Fruit fly (Drosophila melanogaster) whole organism, prepupa: ENCODE data around the gene EAChm.
A peak's percentile ranks its signal among the peaks of the same experiment; 100 is the strongest.

Experiments
- CG10631 ChIP-seq: fragments of 200-800 bp; sonication (Bioruptor generic); optimal IDR thresholded peaks from 2 replicates; lab custom pipeline; 2016; ENCODE audit warnings: missing biosample characterization, missing genetic modification characterization
- CG15336 ChIP-seq: fragments of 200-800 bp; sonication (Bioruptor generic); IDR thresholded peaks from 2 replicates; pipeline ENCODE4 v1.3.6; 2022; ENCODE audit warnings: missing biosample characterization, missing genetic modification characterization
- CG16779 ChIP-seq: fragments of 200-800 bp; sonication (Bioruptor generic); optimal IDR thresholded peaks from 3 replicates; lab custom pipeline; 2017; ENCODE audit warnings: missing biosample characterization, mild to moderate bottlenecking, missing genetic modification characterization
- CG3032 ChIP-seq: fragments of 200-800 bp; optimal IDR thresholded peaks from 2 replicates; lab custom pipeline; 2019; ENCODE audit warnings: missing biosample characterization, mild to moderate bottlenecking, missing genetic modification characterization, moderate library complexity
- CG31627 ChIP-seq: fragments of 200-800 bp; sonication (Bioruptor generic); optimal IDR thresholded peaks from 3 replicates; lab custom pipeline; 2016; ENCODE audit warnings: missing biosample characterization, missing genetic modification characterization
- CG32006 ChIP-seq: fragments of 200-800 bp; sonication (Bioruptor generic); optimal IDR thresholded peaks from 3 replicates; lab custom pipeline; 2017; ENCODE audit warnings: missing biosample characterization, mild to moderate bottlenecking, missing genetic modification characterization
- CG3919 ChIP-seq: fragments of 200-800 bp; sonication (Bioruptor generic); optimal IDR thresholded peaks from 3 replicates; lab custom pipeline; 2016; ENCODE audit warnings: missing biosample characterization, missing genetic modification characterization
- CG6163 ChIP-seq: fragments of 200-800 bp; sonication (Bioruptor generic); IDR thresholded peaks from 3 replicates; pipeline ENCODE4 v1.3.6; 2022; ENCODE audit warnings: missing biosample characterization, missing genetic modification characterization
- CG6808 ChIP-seq: fragments of 200-800 bp; sonication (Bioruptor generic); optimal IDR thresholded peaks from 3 replicates; lab custom pipeline; 2017; ENCODE audit warnings: missing biosample characterization, missing genetic modification characterization, mild to moderate bottlenecking, moderate library complexity, missing genetic modification reagents
- CG8319 ChIP-seq: fragments of 200-800 bp; sonication (Bioruptor generic); optimal IDR thresholded peaks from 3 replicates; lab custom pipeline; 2016; ENCODE audit warnings: missing biosample characterization, missing genetic modification characterization
- CG8632 ChIP-seq: fragments of 200-800 bp; sonication (Bioruptor generic); optimal IDR thresholded peaks from 3 replicates; lab custom pipeline; 2016; ENCODE audit warnings: missing biosample characterization, missing genetic modification characterization
- CG9139 ChIP-seq: fragments of 200-800 bp; sonication (Bioruptor generic); optimal IDR thresholded peaks from 3 replicates; lab custom pipeline; 2017; ENCODE audit warnings: missing biosample characterization, mild to moderate bottlenecking, missing genetic modification characterization
- Eip75B ChIP-seq: fragments of 200-800 bp; sonication (Bioruptor generic); optimal IDR thresholded peaks from 3 replicates; lab custom pipeline; 2016; ENCODE audit warnings: missing biosample characterization, missing genetic modification characterization
- Eip78C ChIP-seq: fragments of 200-800 bp; sonication (Bioruptor generic); peaks from one replicate; lab custom pipeline; 2016; ENCODE audit warnings: missing biosample characterization, missing genetic modification characterization
- Eip93F ChIP-seq: fragments of 200-800 bp; sonication (Bioruptor generic); optimal IDR thresholded peaks from 2 replicates; lab custom pipeline; 2016; ENCODE audit warnings: missing biosample characterization, mild to moderate bottlenecking, missing genetic modification characterization
- Ets96B ChIP-seq: fragments of 200-800 bp; optimal IDR thresholded peaks from 2 replicates; lab custom pipeline; 2019; ENCODE audit warnings: missing biosample characterization, mild to moderate bottlenecking, missing genetic modification characterization, moderate library complexity
- Hr38 ChIP-seq: sonication (Bioruptor generic); optimal IDR thresholded peaks from 2 replicates; lab custom pipeline; 2016; ENCODE audit warnings: missing biosample characterization, missing genetic modification characterization
- Hr4 ChIP-seq: fragments of 200-800 bp; sonication (Bioruptor generic); optimal IDR thresholded peaks from 3 replicates; lab custom pipeline; 2016; ENCODE audit warnings: missing biosample characterization, missing genetic modification characterization
- Met ChIP-seq: fragments of 200-800 bp; sonication (Bioruptor generic); optimal IDR thresholded peaks from 3 replicates; lab custom pipeline; 2016; ENCODE audit warnings: missing biosample characterization, missing genetic modification characterization
- OdsH ChIP-seq: fragments of 200-800 bp; sonication (Bioruptor generic); optimal IDR thresholded peaks from 3 replicates; lab custom pipeline; 2016; ENCODE audit warnings: missing biosample characterization, missing genetic modification characterization
- Smox ChIP-seq: fragments of 200-800 bp; sonication (Bioruptor generic); optimal IDR thresholded peaks from 3 replicates; lab custom pipeline; 2016; ENCODE audit warnings: missing biosample characterization, missing genetic modification characterization
- Sox102F ChIP-seq: fragments of 200-800 bp; sonication (Bioruptor generic); optimal IDR thresholded peaks from 2 replicates; lab custom pipeline; 2016; ENCODE audit warnings: missing biosample characterization, mild to moderate bottlenecking, missing genetic modification characterization
- Sox14 ChIP-seq: fragments of 200-800 bp; sonication (Bioruptor generic); optimal IDR thresholded peaks from 3 replicates; lab custom pipeline; 2016; ENCODE audit warnings: missing biosample characterization, missing genetic modification characterization
- Sox15 ChIP-seq: fragments of 200-800 bp; sonication (Bioruptor generic); optimal IDR thresholded peaks from 3 replicates; lab custom pipeline; 2016; ENCODE audit warnings: missing biosample characterization, missing genetic modification characterization
- acj6 ChIP-seq: fragments of 200-800 bp; sonication (Bioruptor generic); optimal IDR thresholded peaks from 3 replicates; lab custom pipeline; 2016; ENCODE audit warnings: missing biosample characterization, missing genetic modification characterization
- eg ChIP-seq: fragments of 200-800 bp; sonication (Bioruptor generic); IDR thresholded peaks from 3 replicates; pipeline ENCODE4 v1.3.6; 2022; ENCODE audit warnings: missing biosample characterization, missing genetic modification characterization
- esn ChIP-seq: fragments of 200-800 bp; sonication (Bioruptor generic); optimal IDR thresholded peaks from 2 replicates; lab custom pipeline; 2016; ENCODE audit warnings: missing biosample characterization, mild to moderate bottlenecking, missing genetic modification characterization, moderate library complexity
- fd85E ChIP-seq: fragments of 200-800 bp; sonication (Bioruptor generic); optimal IDR thresholded peaks from 3 replicates; lab custom pipeline; 2016; ENCODE audit warnings: missing biosample characterization, missing genetic modification characterization
- fkh ChIP-seq: fragments of 200-800 bp; sonication (Bioruptor generic); optimal IDR thresholded peaks from 3 replicates; lab custom pipeline; 2017; ENCODE audit warnings: missing biosample characterization, mild to moderate bottlenecking, missing genetic modification characterization, moderate library complexity
- lz ChIP-seq: fragments of 200-800 bp; sonication (Bioruptor generic); optimal IDR thresholded peaks from 3 replicates; lab custom pipeline; 2016; ENCODE audit warnings: missing biosample characterization, missing genetic modification characterization
- salr ChIP-seq, 2 experiments: fragments of 200-800 bp; sonication (Bioruptor generic); optimal IDR thresholded peaks; 3 replicates each; lab custom pipeline; 2016 to 2018; ENCODE audit warnings: missing biosample characterization in 2 of 2, missing genetic modification characterization in 2 of 2, mild to moderate bottlenecking in 1 of 2
- ss ChIP-seq, 2 experiments: fragments of 200-800 bp; sonication (Bioruptor generic); optimal IDR thresholded peaks; 2 replicates in 1 of 2; 3 replicates in 1 of 2; lab custom pipeline; 2017 to 2018; ENCODE audit warnings: mild to moderate bottlenecking in 2 of 2, missing biosample characterization in 2 of 2, missing genetic modification characterization in 2 of 2, moderate library complexity in 1 of 2
- svp ChIP-seq: fragments of 200-800 bp; sonication (Bioruptor generic); peaks from one replicate; lab custom pipeline; 2016; ENCODE audit warnings: missing biosample characterization, missing genetic modification characterization

EAChm gene

dm6 chr3L:15031773-15032172 lies 22.8 kb upstream of the EAChm start:
- TF ChIP-seq CG3919 (GFP tag; lab: Kevin White, UChicago) = no peak
- no peak for TF ChIP-seq CG8632 (GFP tag; lab: Kevin White, UChicago)
- peak; percentile 8 for TF ChIP-seq svp (GFP tag; lab: Kevin White, UChicago)

dm6 chr3L:15034061-15034713 lies 20.4 kb upstream of the EAChm start:
- peak; percentile 6 for TF ChIP-seq CG10631
- no peak for TF ChIP-seq Ets96B
- TF ChIP-seq CG32006 (GFP tag; lab: Kevin White, UChicago) = peak; percentile 12
- TF ChIP-seq Eip78C (GFP tag; lab: Kevin White, UChicago) = peak; percentile 62
- peak; percentile 23 for TF ChIP-seq svp (GFP tag; lab: Kevin White, UChicago)
- no peak for TF ChIP-seq fkh (GFP tag; lab: Kevin White, UChicago)
- peak; percentile 8 for TF ChIP-seq OdsH (GFP tag; lab: Kevin White, UChicago)
- TF ChIP-seq CG3032 (tag; lab: Kevin White, UChicago) = peak; percentile 25
- TF ChIP-seq, all 60 proteins: peak for 6

DNA sequence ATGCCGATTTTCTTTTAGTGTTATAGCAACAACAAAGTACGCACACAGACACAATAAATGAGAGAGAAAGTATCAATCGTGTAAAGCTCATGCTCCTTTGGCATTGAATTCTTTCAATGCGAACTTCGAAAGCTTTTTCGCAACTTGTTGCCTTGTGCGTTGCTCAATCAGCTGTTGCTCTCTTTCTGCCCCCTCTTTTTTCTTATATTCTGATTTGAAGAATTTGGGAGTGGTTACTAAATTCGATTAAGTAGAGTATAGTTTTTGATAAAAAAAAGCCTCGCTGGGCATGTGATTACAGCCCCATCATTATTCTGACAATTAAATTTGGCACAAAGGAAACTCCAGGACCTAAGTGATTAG lies 19.9 kb upstream of the EAChm start:
- TF ChIP-seq Eip78C (GFP tag; lab: Kevin White, UChicago) (peak; percentile 26), CG8319 (GFP tag; lab: Kevin White, UChicago) (no peak)
- TF ChIP-seq, all 60 proteins: peak for 1

- TF ChIP-seq Sox102F (GFP tag; lab: Kevin White, UChicago) = no peak
- TF ChIP-seq Hr38 (GFP tag; lab: Kevin White, UChicago) = no peak
- TF ChIP-seq Smox (GFP tag; lab: Kevin White, UChicago) = peak; percentile 6
- TF ChIP-seq svp (GFP tag; lab: Kevin White, UChicago) = peak; percentile 20
- no peak for TF ChIP-seq CG9139 (GFP tag; lab: Kevin White, UChicago)
- TF ChIP-seq CG3032 (tag; lab: Kevin White, UChicago) = peak; percentile 16
- TF ChIP-seq CG3919 (GFP tag; lab: Kevin White, UChicago) = peak; percentile 16
- TF ChIP-seq Sox14 (GFP tag; lab: Kevin White, UChicago) = no peak
- no peak for TF ChIP-seq fd85E (GFP tag; lab: Kevin White, UChicago)
- peak; percentile 23 for TF ChIP-seq OdsH (GFP tag; lab: Kevin White, UChicago)
- TF ChIP-seq acj6 = peak; percentile 6
- TF ChIP-seq CG15336 (GFP tag; lab: Robert Waterston, UW) = no peak
- peak; percentile 2 for TF ChIP-seq Hr4 (GFP tag; lab: Kevin White, UChicago)
- peak; percentile 6 for TF ChIP-seq Met (GFP tag; lab: Kevin White, UChicago)
- peak; percentile 67 for TF ChIP-seq Eip78C (GFP tag; lab: Kevin White, UChicago)
- TF ChIP-seq CG16779 (tag; lab: Kevin White, UChicago) = no peak
- TF ChIP-seq Eip93F (GFP tag; lab: Kevin White, UChicago) = no peak
- peak; percentile 2 for TF ChIP-seq CG31627 (GFP tag; lab: Kevin White, UChicago)
These were observed 19.0 kb upstream of the EAChm start for dm6 chr3L:15035585-15035984.

DNA sequence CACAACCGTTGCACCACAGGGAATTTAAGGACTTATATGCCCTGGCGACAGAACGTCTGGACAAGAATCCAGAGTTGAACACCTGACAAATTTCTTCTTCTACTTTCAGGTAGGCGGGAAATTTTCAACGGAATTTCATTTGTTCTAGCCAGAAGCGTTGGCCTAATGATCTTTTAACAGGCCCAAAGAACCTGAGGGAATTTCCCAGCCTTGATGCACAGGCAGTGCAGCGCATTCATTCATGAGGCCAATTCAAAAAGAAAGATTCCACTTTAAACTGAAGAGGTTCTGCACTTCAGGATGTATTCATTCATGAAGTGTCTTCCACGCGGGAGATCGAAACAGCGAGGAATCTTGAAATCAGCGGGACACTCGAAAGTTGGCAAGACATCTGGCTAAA lies 15.1 kb upstream of the EAChm start:
- TF ChIP-seq ss (GFP tag; optimal IDR thresholded peaks at IDR 0.05; lab: Kevin White, UChicago) = no peak
- no peak for TF ChIP-seq lz (GFP tag; lab: Kevin White, UChicago)
- no peak for TF ChIP-seq Sox14 (GFP tag; lab: Kevin White, UChicago)
- TF ChIP-seq Hr38 (GFP tag; lab: Kevin White, UChicago) = no peak
- no peak for TF ChIP-seq OdsH (GFP tag; lab: Kevin White, UChicago)
- no peak for TF ChIP-seq eg (GFP tag; lab: Robert Waterston, UW)
- TF ChIP-seq CG6163 (GFP tag; lab: Robert Waterston, UW) = no peak
- no peak for TF ChIP-seq salr (GFP tag; optimal IDR thresholded peaks at IDR 0.05; lab: Kevin White, UChicago)
- no peak for TF ChIP-seq Hr4 (GFP tag; lab: Kevin White, UChicago)
- TF ChIP-seq esn = no peak
- TF ChIP-seq CG8319 (GFP tag; lab: Kevin White, UChicago) = no peak
- no peak for TF ChIP-seq CG6808 (GFP tag; lab: Kevin White, UChicago)
- no peak for TF ChIP-seq Eip75B (GFP tag; lab: Kevin White, UChicago)
- no peak for TF ChIP-seq CG32006 (GFP tag; lab: Kevin White, UChicago)
- TF ChIP-seq Sox15 (GFP tag; lab: Kevin White, UChicago) = no peak
- no peak for TF ChIP-seq fd85E (GFP tag; lab: Kevin White, UChicago)
- no peak for TF ChIP-seq CG3919 (GFP tag; lab: Kevin White, UChicago)
- TF ChIP-seq Eip78C (GFP tag; lab: Kevin White, UChicago) = no peak
